Worm (Caenorhabditis elegans): Measurements from ENCODE around the gene srw-16.
"Not testable (repeated sequence)": the region's sequence is repeated elsewhere in the genome, so short reads cannot be mapped to it uniquely, and the experiment has no call there.

Gene srw-16

DNA sequence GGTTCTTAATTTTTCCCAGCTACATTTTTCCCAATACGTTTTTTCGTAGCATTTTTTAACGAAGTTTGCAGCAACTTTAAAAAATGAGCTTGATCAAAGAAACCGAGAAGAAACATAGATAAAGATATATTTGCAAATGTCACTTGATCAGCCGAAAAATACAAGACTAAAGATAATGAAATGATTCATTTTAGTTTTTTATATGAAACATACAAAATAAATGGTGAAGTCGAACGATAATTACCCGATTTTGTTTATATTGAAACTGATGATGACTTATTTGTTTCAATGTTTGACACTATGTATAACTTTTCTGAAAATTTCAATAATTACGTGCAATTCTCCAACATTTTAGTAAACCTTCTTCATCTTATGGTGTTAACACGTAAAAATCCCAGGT is 6.4 kb downstream of the srw-16 start, which contains the start of gene srw-22:
srw-22 (plus strand) TSS at position 301 of the 400 bp plus-strand sequence.
- TF ChIP-seq B0336.3 (GFP tag; IDR thresholded peaks at IDR 0.05), result no peak
- no peak for TF ChIP-seq attf-3 (GFP tag; conservative IDR thresholded peaks at IDR 0.05)
- TF ChIP-seq sdz-38 (tag; optimal IDR thresholded peaks at IDR 0.05), result no peak
- no peak for TF ChIP-seq F57C9.4 (tag; optimal IDR thresholded peaks at IDR 0.05)
- no peak for TF ChIP-seq cebp-1 (GFP tag; IDR thresholded peaks at IDR 0.05)
- TF ChIP-seq cebp-1 (tag; optimal IDR thresholded peaks at IDR 0.05), result no peak
- TF ChIP-seq bed-1 (GFP tag; IDR thresholded peaks at IDR 0.05), result no peak
- no peak for TF ChIP-seq pbrm-1 (GFP tag; IDR thresholded peaks at IDR 0.05)
- TF ChIP-seq attf-6 (GFP tag; IDR thresholded peaks at IDR 0.05), result no peak
- TF ChIP-seq B0261.1 (tag; optimal IDR thresholded peaks at IDR 0.05), result no peak
- no peak for TF ChIP-seq nfyb-1 (GFP tag; IDR thresholded peaks at IDR 0.05)
- TF ChIP-seq gei-17 (GFP tag; optimal IDR thresholded peaks at IDR 0.05), result no peak
- TF ChIP-seq hsf-1 (GFP tag; IDR thresholded peaks at IDR 0.05), result no peak
- no peak for TF ChIP-seq tbp1 (GFP tag; optimal IDR thresholded peaks at IDR 0.05)

DNA sequence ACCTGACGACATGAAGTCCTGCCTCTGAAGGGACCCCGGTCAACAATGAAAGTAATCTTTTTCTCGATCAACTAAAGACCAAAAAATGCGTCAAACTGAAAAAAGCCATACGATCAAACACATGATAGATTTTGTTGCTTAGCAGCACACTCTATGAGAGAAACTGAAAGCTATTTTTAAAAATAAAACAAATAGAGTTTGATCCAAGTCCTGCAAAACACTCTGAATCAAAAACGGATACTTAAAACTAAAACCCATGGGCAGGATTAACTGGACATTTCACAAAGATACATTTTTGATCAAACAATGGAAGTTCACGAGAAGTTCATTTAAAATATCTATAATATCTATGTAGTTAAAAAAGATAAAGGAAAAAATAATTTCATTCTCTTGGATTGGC is 7.3 kb downstream of the srw-16 start, which contains the start of gene T10H4.13:
T10H4.13 (minus strand) TSS at position 101 of the 400 bp plus-strand sequence.
- TF ChIP-seq ztf-25 (GFP tag; IDR thresholded peaks at IDR 0.05) (no peak), hlh-26 (GFP tag; conservative IDR thresholded peaks at IDR 0.05) (no peak), ztf-28 (GFP tag; IDR thresholded peaks at IDR 0.05) (no peak), attf-3 (GFP tag; conservative IDR thresholded peaks at IDR 0.05) (no peak), egrh-3 (GFP tag; IDR thresholded peaks at IDR 0.05) (no peak), unc-130 (GFP tag; optimal IDR thresholded peaks at IDR 0.05) (no peak)

DNA sequence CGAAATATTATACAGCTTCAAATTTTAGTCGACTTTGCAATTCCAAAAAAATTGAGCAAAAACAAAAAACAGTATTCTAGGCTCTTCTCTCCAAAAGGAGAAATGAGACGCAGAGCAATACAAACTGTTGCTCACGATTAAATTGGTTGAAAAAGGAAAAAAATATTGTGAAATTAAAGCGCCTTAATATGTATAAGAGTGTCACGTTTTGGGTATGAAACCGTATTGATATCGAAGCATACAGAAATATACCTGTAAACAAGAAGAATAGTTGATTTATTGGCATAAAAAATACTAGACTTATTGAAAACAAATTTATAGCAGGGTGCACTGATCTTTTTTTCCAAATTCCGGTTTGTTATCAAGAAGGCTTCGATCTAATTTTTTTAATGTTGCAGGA is 8.8 kb downstream of the srw-16 start, which contains the start of gene M01B2.13:
M01B2.13 (minus strand) TSS at position 101 of the 400 bp plus-strand sequence.
- TF ChIP-seq mxl-1 (tag; optimal IDR thresholded peaks at IDR 0.05) (no peak), let-607 (tag; optimal IDR thresholded peaks at IDR 0.05) (no peak), athp-1 (tag; optimal IDR thresholded peaks at IDR 0.05) (no peak), madf-3 (GFP tag; IDR thresholded peaks at IDR 0.05) (no peak)

DNA sequence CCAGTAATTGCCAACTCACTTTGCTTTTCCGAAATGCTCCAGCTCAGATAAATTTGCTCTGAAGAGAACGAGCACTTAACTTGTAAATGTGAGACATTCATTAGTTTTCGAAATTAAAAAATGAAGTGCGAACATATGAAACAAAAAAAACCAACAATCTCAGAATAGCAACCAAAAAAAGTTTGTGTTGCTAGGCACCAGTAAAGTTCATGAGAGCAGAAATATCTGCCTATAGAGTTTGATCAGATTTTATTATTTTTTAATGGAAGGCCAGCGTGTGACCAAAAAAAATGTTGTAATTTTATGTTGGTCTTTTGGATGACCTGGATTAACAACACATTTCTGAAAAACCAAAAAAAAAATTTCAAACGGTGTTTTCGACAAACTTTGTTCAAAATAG is 10.5 kb downstream of the srw-16 start, which contains the start of gene M01B2.12:
M01B2.12 (minus strand) TSS at position 101 of the 400 bp plus-strand sequence.
- no peak for TF ChIP-seq F52B5.7 (tag; optimal IDR thresholded peaks at IDR 0.05)
- no peak for TF ChIP-seq rpc-1 (optimal IDR thresholded peaks at IDR 0.05)
- no peak for TF ChIP-seq rpc-1 (tag; optimal IDR thresholded peaks at IDR 0.05)
- no peak for TF ChIP-seq F22D6.2 (tag; optimal IDR thresholded peaks at IDR 0.05)
- TF ChIP-seq F57A8.1 (GFP tag; optimal IDR thresholded peaks at IDR 0.05), result no peak
- no peak for TF ChIP-seq lin-40 (tag; optimal IDR thresholded peaks at IDR 0.05)
- TF ChIP-seq K11D2.4 (GFP tag; IDR thresholded peaks at IDR 0.05), result no peak
- TF ChIP-seq cebp-1 (GFP tag; IDR thresholded peaks at IDR 0.05), result no peak
- TF ChIP-seq cebp-1 (tag; optimal IDR thresholded peaks at IDR 0.05), result no peak
- no peak for TF ChIP-seq xnd-1 (tag; optimal IDR thresholded peaks at IDR 0.05)
- no peak for TF ChIP-seq mes-4 (tag; optimal IDR thresholded peaks at IDR 0.05)
- TF ChIP-seq Y67H2A.10 (GFP tag; conservative IDR thresholded peaks at IDR 0.05), result no peak
- TF ChIP-seq attf-5 (GFP tag; optimal IDR thresholded peaks at IDR 0.05), result no peak

- TF ChIP-seq F22D6.2 (tag; optimal IDR thresholded peaks at IDR 0.05); ceh-58 (GFP tag; IDR thresholded peaks at IDR 0.05); Y56A3A.18 (GFP tag; IDR thresholded peaks at IDR 0.05): not testable (repeated sequence)
Observed at ce11 chrV:15262336-15262735, 12.3 kb downstream of the srw-16 start, which contains the start of gene M01B2.10. Gene M01B2.10, minus strand, starts transcription at chrV:15262436.

All from whole organism, young adult.